Worm (Caenorhabditis elegans): ENCODE measurements around the gene ttr-54.

ttr-54 gene

DNA sequence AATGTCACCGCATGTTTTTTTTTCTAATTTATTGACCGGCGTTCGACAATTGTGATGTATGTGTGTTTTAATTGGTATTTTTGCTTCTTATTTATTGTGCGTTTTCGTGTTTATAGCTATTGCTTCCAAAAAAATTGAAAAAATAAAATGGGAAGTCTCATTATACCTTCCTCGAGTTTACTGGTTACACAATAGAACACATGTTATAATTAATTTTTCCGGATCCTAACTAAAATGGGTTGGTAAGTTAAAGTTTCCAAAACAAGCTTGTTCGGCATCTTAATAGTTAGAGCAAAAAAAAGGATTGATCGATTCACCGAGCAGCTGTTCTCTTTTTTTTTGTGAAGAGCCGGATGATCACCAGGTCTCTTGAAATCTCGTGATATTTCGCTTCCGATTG, at the start of gene ttr-54:
ttr-54 (plus strand) TSS at position 301 of the 400 bp plus-strand sequence.
- TF ChIP-seq nhr-25 (tag; optimal IDR thresholded peaks at IDR 0.05) (no peak), aly-2 (tag; optimal IDR thresholded peaks at IDR 0.05) (no peak), nhr-10 (tag; optimal IDR thresholded peaks at IDR 0.05) (no peak), sma-9 (GFP tag; optimal IDR thresholded peaks at IDR 0.05) (no peak), sma-9 (tag; optimal IDR thresholded peaks at IDR 0.05) (no peak), nhr-12 (tag; optimal IDR thresholded peaks at IDR 0.05) (no peak), nhr-21 (tag; optimal IDR thresholded peaks at IDR 0.05) (no peak), crh-2 (tag; optimal IDR thresholded peaks at IDR 0.05) (no peak), nhr-11 (tag; optimal IDR thresholded peaks at IDR 0.05) (no peak)

DNA sequence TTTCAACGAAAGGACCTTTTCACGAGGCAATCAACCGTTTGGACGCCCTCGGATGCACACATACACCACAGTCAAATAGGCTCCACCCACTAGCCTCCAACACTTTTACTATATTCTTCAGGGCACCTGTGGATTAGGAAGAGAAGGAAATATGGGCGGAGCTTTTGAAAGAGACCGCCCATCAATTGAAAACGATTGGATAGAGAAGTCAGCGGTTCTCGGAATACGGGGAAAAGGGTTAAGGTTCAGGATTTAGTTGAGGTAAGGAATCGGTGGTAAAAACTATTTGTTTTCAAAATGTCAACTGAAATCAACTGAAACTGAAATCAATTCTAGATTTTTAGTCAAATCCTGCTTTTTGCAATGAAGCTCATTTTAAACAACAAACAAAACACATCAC, 45.2 kb upstream of the ttr-54 start, which contains the start of gene egl-38:
egl-38 (minus strand) TSS at position 101 of the 400 bp plus-strand sequence.
- TF ChIP-seq mab-5 (tag; optimal IDR thresholded peaks at IDR 0.05) (no peak), nhr-237 (tag; optimal IDR thresholded peaks at IDR 0.05) (no peak), lin-11 (tag; optimal IDR thresholded peaks at IDR 0.05) (no peak), lsy-2 (tag; optimal IDR thresholded peaks at IDR 0.05) (no peak), blmp-1 (tag; optimal IDR thresholded peaks at IDR 0.05; ENCODE audit: insufficient read depth) (no peak), ztf-11 (tag; optimal IDR thresholded peaks at IDR 0.05) (no peak), ztf-1 (GFP tag; conservative IDR thresholded peaks at IDR 0.05) (no peak), gmeb-1 (tag; optimal IDR thresholded peaks at IDR 0.05) (no peak), sem-4 (tag; optimal IDR thresholded peaks at IDR 0.05) (no peak), lin-13 (GFP tag; optimal IDR thresholded peaks at IDR 0.05) (no peak), skn-1 (tag; optimal IDR thresholded peaks at IDR 0.05) (no peak), ceh-16 (tag; optimal IDR thresholded peaks at IDR 0.05) (no peak), nhr-25 (tag; optimal IDR thresholded peaks at IDR 0.05) (no peak)

DNA sequence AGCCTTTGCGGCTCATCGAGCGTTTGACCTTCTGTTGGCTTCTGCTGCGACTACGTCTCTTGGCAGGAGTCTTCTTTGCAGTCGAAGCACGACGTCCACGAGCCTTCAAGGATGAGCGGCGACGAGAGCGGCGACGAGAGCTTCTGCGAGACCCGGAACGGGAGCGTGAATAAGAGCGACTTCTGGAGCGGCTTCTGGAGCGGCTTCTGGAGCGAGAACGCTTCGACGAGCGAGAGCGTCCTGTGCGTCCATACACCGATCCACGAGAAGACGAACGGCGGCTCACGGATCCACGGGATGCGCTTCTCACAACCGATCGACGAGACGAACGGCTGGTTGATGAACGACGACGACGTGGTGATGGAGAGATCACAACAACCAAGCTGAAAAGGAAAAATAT, 44.7 kb upstream of the ttr-54 start:
- no peak for TF ChIP-seq sem-4 (tag; optimal IDR thresholded peaks at IDR 0.05)
- no peak for TF ChIP-seq elt-1 (tag; optimal IDR thresholded peaks at IDR 0.05)
- no peak for TF ChIP-seq lin-39 (tag; optimal IDR thresholded peaks at IDR 0.05)
- no peak for TF ChIP-seq elt-3 (tag; optimal IDR thresholded peaks at IDR 0.05)
- no peak for TF ChIP-seq peb-1 (tag; optimal IDR thresholded peaks at IDR 0.05)
- TF ChIP-seq skn-1 (tag; optimal IDR thresholded peaks at IDR 0.05) = no peak
- TF ChIP-seq ZK546.5 (tag; optimal IDR thresholded peaks at IDR 0.05) = no peak
- TF ChIP-seq dmd-4 (tag; optimal IDR thresholded peaks at IDR 0.05) = no peak
- no peak for TF ChIP-seq nhr-10 (tag; optimal IDR thresholded peaks at IDR 0.05)
- no peak for TF ChIP-seq aly-2 (tag; optimal IDR thresholded peaks at IDR 0.05)
- no peak for TF ChIP-seq sma-9 (GFP tag; optimal IDR thresholded peaks at IDR 0.05)
- no peak for TF ChIP-seq sma-9 (tag; optimal IDR thresholded peaks at IDR 0.05)
- TF ChIP-seq lsy-2 (tag; optimal IDR thresholded peaks at IDR 0.05) = no peak
- no peak for TF ChIP-seq mbf-1 (tag; optimal IDR thresholded peaks at IDR 0.05)
- no peak for TF ChIP-seq nhr-25 (tag; optimal IDR thresholded peaks at IDR 0.05)
- TF ChIP-seq nhr-12 (tag; optimal IDR thresholded peaks at IDR 0.05) = no peak
- no peak for TF ChIP-seq nhr-77 (tag; optimal IDR thresholded peaks at IDR 0.05)
- TF ChIP-seq crh-2 (tag; optimal IDR thresholded peaks at IDR 0.05) = no peak
- TF ChIP-seq unc-55 (GFP tag; optimal IDR thresholded peaks at IDR 0.05) = no peak
- TF ChIP-seq lin-13 (GFP tag; optimal IDR thresholded peaks at IDR 0.05) = no peak

ce11 chrIV:10111441-10111840, 44.1 kb upstream of the ttr-54 start, which contains the start of gene spch-1:
spch-1 (minus strand) TSS chrIV:10111541.
- TF ChIP-seq ztf-1 (GFP tag; conservative IDR thresholded peaks at IDR 0.05) = no peak
- no peak for TF ChIP-seq egl-27 (tag; optimal IDR thresholded peaks at IDR 0.05)
- TF ChIP-seq dmd-4 (tag; optimal IDR thresholded peaks at IDR 0.05) = no peak
- no peak for TF ChIP-seq nhr-21 (tag; optimal IDR thresholded peaks at IDR 0.05)
- no peak for TF ChIP-seq unc-39 (tag; optimal IDR thresholded peaks at IDR 0.05)
- TF ChIP-seq unc-62 (GFP tag; optimal IDR thresholded peaks at IDR 0.05) = no peak
- no peak for TF ChIP-seq snpc-4 (tag; optimal IDR thresholded peaks at IDR 0.05)
- TF ChIP-seq nhr-77 (tag; optimal IDR thresholded peaks at IDR 0.05) = no peak
- TF ChIP-seq nhr-129 (tag; optimal IDR thresholded peaks at IDR 0.05) = no peak
- no peak for TF ChIP-seq nhr-23 (tag; optimal IDR thresholded peaks at IDR 0.05)
- no peak for TF ChIP-seq skn-1 (tag; optimal IDR thresholded peaks at IDR 0.05)
- TF ChIP-seq ztf-4 (tag; optimal IDR thresholded peaks at IDR 0.05) = no peak
- TF ChIP-seq unc-55 (GFP tag; optimal IDR thresholded peaks at IDR 0.05) = no peak
- TF ChIP-seq nhr-10 (tag; optimal IDR thresholded peaks at IDR 0.05) = no peak
- TF ChIP-seq sma-9 (GFP tag; optimal IDR thresholded peaks at IDR 0.05) = no peak
- TF ChIP-seq sma-9 (tag; optimal IDR thresholded peaks at IDR 0.05) = no peak
- no peak for TF ChIP-seq mab-5 (tag; optimal IDR thresholded peaks at IDR 0.05)
